Worm (Caenorhabditis elegans): ENCODE measurements around the gene phf-10.

DNA sequence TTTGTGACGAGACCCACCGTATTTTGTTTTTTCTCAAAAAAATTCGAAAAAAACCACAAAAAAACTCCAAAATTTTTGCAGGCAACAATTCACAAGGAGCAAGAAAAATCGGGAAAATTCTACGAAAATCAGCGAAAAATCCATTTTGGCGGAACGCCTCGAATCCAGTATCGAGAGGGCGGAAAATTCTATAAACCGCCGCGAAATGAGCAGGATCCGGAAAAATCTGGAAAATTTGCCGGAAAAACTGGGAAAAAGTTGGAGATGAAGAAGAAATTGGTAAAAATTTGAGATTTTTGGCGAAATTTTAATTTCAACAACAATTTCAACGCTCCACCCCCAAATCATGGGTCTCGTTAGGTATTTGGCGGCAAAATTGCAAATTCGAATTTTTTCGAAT lies 48.7 kb upstream of the phf-10 start:
- TF ChIP-seq nhr-90 (tag; optimal IDR thresholded peaks at IDR 0.05): no peak
- no peak for TF ChIP-seq B0035.1 (tag; optimal IDR thresholded peaks at IDR 0.05)
- no peak for TF ChIP-seq C17E4.6 (GFP tag; IDR thresholded peaks at IDR 0.05)
- TF ChIP-seq aptf-3 (GFP tag; IDR thresholded peaks at IDR 0.05): no peak
- TF ChIP-seq ztf-22 (GFP tag; optimal IDR thresholded peaks at IDR 0.05): no peak
- no peak for TF ChIP-seq ceh-27 (GFP tag; optimal IDR thresholded peaks at IDR 0.05)
- TF ChIP-seq unc-130 (GFP tag; optimal IDR thresholded peaks at IDR 0.05): no peak
- no peak for TF ChIP-seq F10E7.11 (tag; optimal IDR thresholded peaks at IDR 0.05)
- no peak for TF ChIP-seq tbx-9 (tag; optimal IDR thresholded peaks at IDR 0.05; ENCODE audit: borderline replicate concordance)

All from whole organism, young adult.